Fruit fly (Drosophila melanogaster): Measurements from ENCODE around the gene Hex-t2.

Gene Hex-t2

dm6 chr3R:26500355-26500754, 49.9 kb downstream of the Hex-t2 start:
- no peak for TF ChIP-seq Abd-B (GFP tag; optimal IDR thresholded peaks at IDR 0.05)
- no peak for TF ChIP-seq dmrt93B (GFP tag; optimal IDR thresholded peaks at IDR 0.05)
- no peak for TF ChIP-seq foxo (GFP tag; optimal IDR thresholded peaks at IDR 0.05)
- TF ChIP-seq ey (GFP tag; optimal IDR thresholded peaks at IDR 0.05), result no peak
- TF ChIP-seq pan (optimal IDR thresholded peaks at IDR 0.05), result no peak
- TF ChIP-seq usp (GFP tag; optimal IDR thresholded peaks at IDR 0.05), result no peak
- TF ChIP-seq Vsx2 (GFP tag; optimal IDR thresholded peaks at IDR 0.05; ENCODE audit: partially characterized antibody), result no peak
- no peak for TF ChIP-seq HLH106 (tag; optimal IDR thresholded peaks at IDR 0.05)
- no peak for TF ChIP-seq br (GFP tag; optimal IDR thresholded peaks at IDR 0.05)
- no peak for TF ChIP-seq Hnf4 (GFP tag; optimal IDR thresholded peaks at IDR 0.05)
- no peak for TF ChIP-seq CG9705 (GFP tag; optimal IDR thresholded peaks at IDR 0.05)
- TF ChIP-seq GATAd (GFP tag; optimal IDR thresholded peaks at IDR 0.05), result no peak
- TF ChIP-seq dsf (GFP tag; optimal IDR thresholded peaks at IDR 0.05; ENCODE audit: borderline replicate concordance), result no peak
- TF ChIP-seq Jra (GFP tag; optimal IDR thresholded peaks at IDR 0.05), result no peak
- TF ChIP-seq sage (GFP tag; optimal IDR thresholded peaks at IDR 0.05), result no peak
- no peak for TF ChIP-seq woc (GFP tag; optimal IDR thresholded peaks at IDR 0.05)
- no peak for TF ChIP-seq Myc (optimal IDR thresholded peaks at IDR 0.05)
- no peak for TF ChIP-seq Rel (GFP tag; optimal IDR thresholded peaks at IDR 0.05)
- TF ChIP-seq Rel (tag; optimal IDR thresholded peaks at IDR 0.05), result no peak
- TF ChIP-seq OdsH (GFP tag; optimal IDR thresholded peaks at IDR 0.05), result no peak
- no peak for TF ChIP-seq Mio (GFP tag; optimal IDR thresholded peaks at IDR 0.05)

Data from whole organism, wandering third instar larva.